Worm (Caenorhabditis elegans): ENCODE results near the gene srw-41.

DNA sequence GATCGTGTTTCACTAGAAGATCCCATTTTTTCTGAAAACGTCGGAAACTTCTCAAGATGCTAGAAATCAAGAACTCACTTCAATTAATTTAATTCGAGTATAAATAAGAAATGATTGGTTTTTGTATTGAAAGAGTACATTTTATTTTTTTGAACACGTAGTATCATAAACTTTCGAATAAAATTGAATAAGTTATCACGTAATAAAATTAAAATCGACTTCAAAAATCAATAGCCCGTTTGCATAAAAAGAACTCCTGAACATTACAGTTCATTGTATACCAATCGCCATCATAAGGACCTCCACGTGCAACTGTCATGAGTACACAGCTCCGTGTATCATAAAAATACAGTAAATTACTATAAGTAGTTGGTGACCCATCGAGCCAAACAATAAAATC, 36.4 kb downstream of the srw-41 start, which contains the start of gene T25E12.16:
- no peak for TF ChIP-seq hlh-6 (tag; optimal IDR thresholded peaks at IDR 0.05)
- no peak for TF ChIP-seq nhr-232 (tag; optimal IDR thresholded peaks at IDR 0.05)
- no peak for TF ChIP-seq ama-1 (optimal IDR thresholded peaks at IDR 0.05)
- no peak for TF ChIP-seq zip-5 (tag; optimal IDR thresholded peaks at IDR 0.05)
